Worm (Caenorhabditis elegans): Measurements from ENCODE around the gene F08G12.3.

DNA sequence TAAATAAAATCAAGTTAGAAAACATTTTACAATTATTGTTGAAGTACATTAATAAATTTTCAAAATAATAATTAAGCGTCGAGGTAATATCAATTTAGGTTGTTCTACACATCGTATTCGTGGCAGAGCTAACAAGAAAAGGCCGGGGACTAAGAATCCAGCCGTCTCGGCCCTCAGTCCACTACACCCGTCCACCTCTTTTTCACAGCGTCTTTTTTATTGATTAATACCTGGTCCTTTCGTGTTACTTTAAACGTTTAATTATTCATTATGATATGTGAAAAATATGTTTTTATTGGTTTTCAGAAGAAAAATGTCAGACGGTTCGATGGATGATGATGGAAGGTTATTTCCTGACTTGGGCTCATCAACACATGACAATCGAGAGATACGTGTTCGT is 7.0 kb downstream of the F08G12.3 start, which contains the start of gene vhl-1:
- TF ChIP-seq pes-1 (GFP tag; IDR thresholded peaks at IDR 0.05), result no peak
- no peak for TF ChIP-seq ets-7 (tag; optimal IDR thresholded peaks at IDR 0.05)
